Worm (Caenorhabditis elegans) whole organism, L4/young adult: ENCODE data around the gene pfn-2.

Experiments
- W03F9.2 ChIP-seq: fragments of 150-350 bp; optimal IDR thresholded peaks from 2 replicates; lab custom pipeline; 2014; ENCODE audit warnings: missing biosample characterization, missing genetic modification characterization
- him-1 ChIP-seq: sonication (generic microtip); optimal IDR thresholded peaks from 2 replicates; lab custom pipeline; 2016; ENCODE audit warnings: missing genotype, missing genetic modification reagents, missing genetic modification characterization, missing compliant biosample characterization

DNA sequence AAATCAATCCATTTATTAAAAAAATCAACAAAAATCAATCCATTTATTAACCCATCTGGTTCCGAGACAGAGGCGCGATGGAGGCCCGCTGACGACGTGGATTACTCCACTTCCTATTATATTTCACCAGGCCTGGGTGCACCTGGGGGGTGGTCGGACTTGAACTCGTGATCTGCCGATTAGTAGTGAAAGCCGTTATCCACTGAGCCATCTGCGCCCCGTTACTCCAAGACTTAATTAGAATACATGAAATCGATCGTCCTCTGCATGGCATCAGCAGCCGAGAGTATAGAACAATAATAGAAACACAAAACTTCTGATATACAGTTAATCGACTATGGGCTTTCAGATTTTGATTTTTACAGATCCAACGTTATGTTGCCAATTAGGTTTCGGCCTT is 44.2 kb downstream of the pfn-2 start:
- no peak for TF ChIP-seq W03F9.2
- no peak for TF ChIP-seq him-1 (tag; lab: Kevin White, UChicago)
